Worm (Caenorhabditis elegans) whole organism, mixed stage, embryonic: ENCODE data around the gene C06E2.5.

Experiments used
- M03D4.4 ChIP-seq: sonication (generic microtip); optimal IDR thresholded peaks from 2 replicates; lab custom pipeline; 2017; ENCODE audit warnings: mild to moderate bottlenecking, missing genetic modification characterization, missing compliant biosample characterization
- bed-3 ChIP-seq: fragments of 200-800 bp; sonication (Bioruptor generic); optimal IDR thresholded peaks from 3 replicates; lab custom pipeline; 2018; ENCODE audit warnings: mild to moderate bottlenecking, missing genetic modification characterization, moderate library complexity, missing compliant biosample characterization
- blmp-1 ChIP-seq: fragments of 150-350 bp; optimal IDR thresholded peaks from 2 replicates; lab custom pipeline; 2014; ENCODE audit warnings: missing biosample characterization, missing genetic modification characterization
- ceh-39 ChIP-seq: fragments of 150-350 bp; optimal IDR thresholded peaks from 2 replicates; lab custom pipeline; 2014; ENCODE audit warnings: missing biosample characterization, missing genetic modification characterization
- ceh-43 ChIP-seq: fragments of 200-800 bp; sonication (Bioruptor generic); optimal IDR thresholded peaks from 2 replicates; lab custom pipeline; 2018; ENCODE audit warnings: mild to moderate bottlenecking, missing genetic modification characterization, moderate library complexity, missing compliant biosample characterization
- ceh-83 ChIP-seq: fragments of 200-800 bp; sonication (Bioruptor generic); optimal IDR thresholded peaks from 2 replicates; lab custom pipeline; 2018; ENCODE audit warnings: mild to moderate bottlenecking, missing genetic modification characterization, missing compliant biosample characterization
- ces-1 ChIP-seq: fragments of 150-350 bp; optimal IDR thresholded peaks from 2 replicates; lab custom pipeline; 2014; ENCODE audit warnings: missing biosample characterization, missing genetic modification reagents, missing genetic modification characterization
- cnd-1 ChIP-seq: fragments of 200-800 bp; sonication (Bioruptor generic); optimal IDR thresholded peaks from 2 replicates; lab custom pipeline; 2018; ENCODE audit warnings: mild to moderate bottlenecking, missing genetic modification characterization, missing compliant biosample characterization
- elt-1 ChIP-seq: sonication (generic microtip); optimal IDR thresholded peaks from 2 replicates; lab custom pipeline; 2017; ENCODE audit warnings: missing genetic modification characterization, mild to moderate bottlenecking, missing compliant biosample characterization, antibody characterized with exemption, moderate library complexity, borderline replicate concordance; ENCODE audit not compliant: insufficient read depth
- elt-3 ChIP-seq: fragments of 150-350 bp; optimal IDR thresholded peaks from 2 replicates; lab custom pipeline; 2014; ENCODE audit warnings: missing biosample characterization, missing genetic modification characterization
- flh-1 ChIP-seq: fragments of 200-800 bp; sonication (Bioruptor generic); optimal IDR thresholded peaks from 2 replicates; lab custom pipeline; 2018; ENCODE audit warnings: mild to moderate bottlenecking, missing genetic modification characterization, moderate library complexity, missing compliant biosample characterization
- ham-2 ChIP-seq: fragments of 200-800 bp; sonication (Bioruptor generic); optimal IDR thresholded peaks from 2 replicates; lab custom pipeline; 2018; ENCODE audit warnings: mild to moderate bottlenecking, missing genetic modification characterization, missing compliant biosample characterization
- hlh-1 ChIP-seq: fragments of 150-350 bp; optimal IDR thresholded peaks from 2 replicates; lab custom pipeline; 2014; ENCODE audit warnings: missing biosample characterization, missing genetic modification reagents, missing genetic modification characterization
- lin-13 ChIP-seq: fragments of 150-350 bp; optimal IDR thresholded peaks from 2 replicates; lab custom pipeline; 2014; ENCODE audit warnings: missing biosample characterization, missing genetic modification characterization
- lin-32 ChIP-seq: fragments of 200-800 bp; sonication (Bioruptor generic); optimal IDR thresholded peaks from 2 replicates; lab custom pipeline; 2018; ENCODE audit warnings: mild to moderate bottlenecking, missing genetic modification characterization, missing compliant biosample characterization
- lsy-2 ChIP-seq: fragments of 150-350 bp; optimal IDR thresholded peaks from 2 replicates; lab custom pipeline; 2014; ENCODE audit warnings: missing biosample characterization, missing genetic modification characterization
- mab-5 ChIP-seq: fragments of 150-350 bp; optimal IDR thresholded peaks from 2 replicates; lab custom pipeline; 2014; ENCODE audit warnings: missing biosample characterization, missing genetic modification characterization
- mep-1 ChIP-seq: fragments of 150-350 bp; optimal IDR thresholded peaks from 2 replicates; lab custom pipeline; 2017; ENCODE audit warnings: missing biosample characterization, missing genetic modification reagents, missing genetic modification characterization, inconsistent platforms
- mls-2 ChIP-seq: sonication (generic microtip); optimal IDR thresholded peaks from 2 replicates; lab custom pipeline; 2016; ENCODE audit warnings: mild to moderate bottlenecking, missing genetic modification characterization, moderate library complexity, missing compliant biosample characterization
- nhr-12 ChIP-seq: fragments of 150-350 bp; optimal IDR thresholded peaks from 2 replicates; lab custom pipeline; 2014; ENCODE audit warnings: missing biosample characterization, missing genetic modification characterization
- nhr-76 ChIP-seq: sonication (generic microtip); optimal IDR thresholded peaks from 2 replicates; lab custom pipeline; 2017; ENCODE audit warnings: missing biosample characterization, missing genetic modification characterization
- sem-2 ChIP-seq: fragments of 200-800 bp; sonication (Bioruptor generic); optimal IDR thresholded peaks from 2 replicates; lab custom pipeline; 2018; ENCODE audit warnings: mild to moderate bottlenecking, missing genetic modification characterization, missing compliant biosample characterization
- tbx-8 ChIP-seq: fragments of 200-800 bp; sonication (Bioruptor generic); optimal IDR thresholded peaks from 2 replicates; lab custom pipeline; 2018; ENCODE audit warnings: mild to moderate bottlenecking, missing genetic modification characterization, moderate library complexity, missing compliant biosample characterization
- unc-39 ChIP-seq: fragments of 150-350 bp; optimal IDR thresholded peaks from 2 replicates; lab custom pipeline; 2014; ENCODE audit warnings: missing biosample characterization, missing genetic modification characterization
- unc-62 ChIP-seq: fragments of 150-350 bp; optimal IDR thresholded peaks from 2 replicates; lab custom pipeline; 2014; ENCODE audit warnings: missing biosample characterization, missing genetic modification reagents, missing genetic modification characterization
- zip-8 ChIP-seq: fragments of 150-350 bp; optimal IDR thresholded peaks from 2 replicates; lab custom pipeline; 2014; ENCODE audit warnings: missing biosample characterization, missing genetic modification characterization
- ztf-11 ChIP-seq: fragments of 150-350 bp; optimal IDR thresholded peaks from 2 replicates; lab custom pipeline; 2014; ENCODE audit warnings: missing biosample characterization, missing genetic modification characterization

C06E2.5 gene

ce11 chrX:8857904-8858612 is at the start of gene C06E2.5:
Gene C06E2.5, minus strand, starts transcription at chrX:8857954.
- TF ChIP-seq nhr-76 (tag; lab: Kevin White, UChicago) (no peak), flh-1 (no peak), unc-62 (GFP tag; lab: Kevin White, UChicago) (no peak), elt-1 (peak; percentile 96), blmp-1 (no peak), lsy-2 (no peak)
- TF ChIP-seq, all 35 proteins: peak for 1

ce11 chrX:8905089-8905488 is 47.3 kb upstream of the C06E2.5 start, which contains the start of gene ensh-1:
Gene ensh-1, plus strand, starts transcription at chrX:8905389.
- TF ChIP-seq ceh-83 (GFP tag; lab: Kevin White, UChicago) (no peak), sem-2 (no peak), cnd-1 (tag; lab: Kevin White, UChicago) (no peak), ces-1 (GFP tag; lab: Kevin White, UChicago) (no peak), nhr-76 (tag; lab: Kevin White, UChicago) (no peak), ztf-11 (no peak), nhr-12 (no peak), lin-13 (no peak)

- TF ChIP-seq ceh-39, result no peak
- TF ChIP-seq, all 35 proteins: peak for 0
Measured at ce11 chrX:8902920-8903319, 45.2 kb upstream of the C06E2.5 start.

ce11 chrX:8892808-8893207 is 35.1 kb upstream of the C06E2.5 start, which contains the start of gene C13E3.1:
Gene C13E3.1, plus strand, starts transcription at chrX:8893108.
- TF ChIP-seq ztf-11 (no peak), unc-62 (GFP tag; lab: Kevin White, UChicago) (no peak), bed-3 (GFP tag; lab: Kevin White, UChicago) (no peak), lin-13 (no peak), lsy-2 (no peak), mep-1 (tag; lab: Kevin White, UChicago) (no peak), blmp-1 (no peak), mls-2 (no peak), mab-5 (tag; lab: Kevin White, UChicago) (no peak), elt-1 (no peak)
- TF ChIP-seq, all 35 proteins: peak for 0

ce11 chrX:8891393-8891953 is 33.7 kb upstream of the C06E2.5 start:
- TF ChIP-seq flh-1 (no peak), mab-5 (tag; lab: Kevin White, UChicago) (no peak), zip-8 (tag; lab: Kevin White, UChicago) (no peak), elt-1 (no peak), ceh-83 (GFP tag; lab: Kevin White, UChicago) (no peak), elt-3 (tag; lab: Kevin White, UChicago) (no peak), ceh-43 (GFP tag; lab: Kevin White, UChicago) (no peak), ham-2 (GFP tag; lab: Kevin White, UChicago) (no peak), lin-13 (no peak), sem-2 (no peak), nhr-12 (no peak), nhr-76 (tag; lab: Kevin White, UChicago) (no peak), bed-3 (GFP tag; lab: Kevin White, UChicago) (no peak), ces-1 (GFP tag; lab: Kevin White, UChicago) (no peak), unc-39 (tag; lab: Kevin White, UChicago) (no peak), tbx-8 (GFP tag; lab: Kevin White, UChicago) (no peak)

ce11 chrX:8890251-8890755 is 32.5 kb upstream of the C06E2.5 start:
- TF ChIP-seq flh-1, result no peak
- peak; percentile 55 for TF ChIP-seq blmp-1
- TF ChIP-seq lsy-2, result no peak
- no peak for TF ChIP-seq lin-32 (GFP tag; lab: Kevin White, UChicago)
- TF ChIP-seq, all 35 proteins: peak for 1

- TF ChIP-seq hlh-1 (tag; lab: Kevin White, UChicago) (peak; percentile 57), unc-62 (GFP tag; lab: Kevin White, UChicago) (peak; percentile 67), M03D4.4 (tag; lab: Kevin White, UChicago) (no peak)
- TF ChIP-seq, all 35 proteins: peak for 2
Measured at ce11 chrX:8888835-8889234, 31.1 kb upstream of the C06E2.5 start.
